Worm (Caenorhabditis elegans) whole organism, L3 larva: Measurements from ENCODE around the gene T08D10.4.

Experiments
- jun-1 ChIP-seq: fragments of 150-350 bp; optimal IDR thresholded peaks from 2 replicates; lab custom pipeline; 2014; ENCODE audit warnings: missing biosample characterization, missing genetic modification reagents, missing genetic modification characterization
- lin-15B ChIP-seq: fragments of 150-350 bp; optimal IDR thresholded peaks from 2 replicates; lab custom pipeline; 2014; ENCODE audit warnings: missing biosample characterization, missing genetic modification characterization
- nhr-77 ChIP-seq: fragments of 150-350 bp; optimal IDR thresholded peaks from 2 replicates; lab custom pipeline; 2014; ENCODE audit warnings: missing biosample characterization, missing genetic modification characterization
- tbx-2 ChIP-seq: sonication (generic microtip); optimal IDR thresholded peaks from 2 replicates; lab custom pipeline; 2016; ENCODE audit warnings: mild to moderate bottlenecking, missing genetic modification characterization, missing compliant biosample characterization
- ztf-4 ChIP-seq: fragments of 150-350 bp; optimal IDR thresholded peaks from 2 replicates; lab custom pipeline; 2014; ENCODE audit warnings: missing biosample characterization, missing genetic modification characterization

ce11 chrX:11999573-11999972, 46.4 kb upstream of the T08D10.4 start:
- no peak for TF ChIP-seq jun-1
- TF ChIP-seq nhr-77 (tag; lab: Kevin White, UChicago), result no peak
- TF ChIP-seq lin-15B (tag; lab: Kevin White, UChicago), result no peak
- no peak for TF ChIP-seq ztf-4
- TF ChIP-seq tbx-2 (tag; lab: Kevin White, UChicago), result no peak
